Worm (Caenorhabditis elegans): Measurements from ENCODE around the gene pho-1.

Gene pho-1

ce11 chrII:5228662-5229061 is 7.0 kb downstream of the pho-1 start:
- TF ChIP-seq mls-2 (tag; optimal IDR thresholded peaks at IDR 0.05) (peak; percentile 42), cnd-1 (tag; optimal IDR thresholded peaks at IDR 0.05) (peak; percentile 12), blmp-1 (tag; optimal IDR thresholded peaks at IDR 0.05) (no peak), ham-2 (GFP tag; optimal IDR thresholded peaks at IDR 0.05) (peak; percentile 40), unc-62 (GFP tag; optimal IDR thresholded peaks at IDR 0.05) (peak; percentile 68), ceh-43 (GFP tag; optimal IDR thresholded peaks at IDR 0.05) (no peak), ces-1 (GFP tag; optimal IDR thresholded peaks at IDR 0.05) (peak; percentile 17), ceh-39 (tag; optimal IDR thresholded peaks at IDR 0.05) (no peak), sem-2 (GFP tag; optimal IDR thresholded peaks at IDR 0.05) (no peak)

ce11 chrII:5227768-5228167 is 7.9 kb downstream of the pho-1 start:
- no peak for TF ChIP-seq nhr-28 (tag; optimal IDR thresholded peaks at IDR 0.05)
- TF ChIP-seq ceh-39 (tag; optimal IDR thresholded peaks at IDR 0.05), result peak; percentile 54
- TF ChIP-seq ces-1 (GFP tag; optimal IDR thresholded peaks at IDR 0.05), result peak; percentile 89
- no peak for TF ChIP-seq mep-1 (tag; optimal IDR thresholded peaks at IDR 0.05)
- TF ChIP-seq nhr-2 (tag; optimal IDR thresholded peaks at IDR 0.05), result no peak
- TF ChIP-seq unc-39 (tag; optimal IDR thresholded peaks at IDR 0.05), result no peak
- TF ChIP-seq sem-2 (GFP tag; optimal IDR thresholded peaks at IDR 0.05), result no peak
- no peak for TF ChIP-seq lin-32 (GFP tag; optimal IDR thresholded peaks at IDR 0.05)
- TF ChIP-seq ham-2 (GFP tag; optimal IDR thresholded peaks at IDR 0.05), result no peak
- TF ChIP-seq unc-62 (GFP tag; optimal IDR thresholded peaks at IDR 0.05), result peak; percentile 37
- TF ChIP-seq unc-120 (tag; optimal IDR thresholded peaks at IDR 0.05; ENCODE audit: poor library complexity, severe bottlenecking), result peak; percentile 33
- no peak for TF ChIP-seq drap-1 (GFP tag; optimal IDR thresholded peaks at IDR 0.05)
- peak; percentile 26 for TF ChIP-seq hlh-1 (tag; optimal IDR thresholded peaks at IDR 0.05)
- TF ChIP-seq mls-2 (tag; optimal IDR thresholded peaks at IDR 0.05), result peak; percentile 37
- TF ChIP-seq sptf-1 (tag; optimal IDR thresholded peaks at IDR 0.05), result peak; percentile 47
- no peak for TF ChIP-seq lin-13 (tag; optimal IDR thresholded peaks at IDR 0.05)
- peak; percentile 52 for TF ChIP-seq pha-4 (tag; optimal IDR thresholded peaks at IDR 0.05)
- no peak for TF ChIP-seq zip-8 (tag; optimal IDR thresholded peaks at IDR 0.05)

- TF ChIP-seq unc-62 (GFP tag; optimal IDR thresholded peaks at IDR 0.05), result peak; percentile 35
- peak; percentile 23 for TF ChIP-seq M03D4.4 (tag; optimal IDR thresholded peaks at IDR 0.05)
- no peak for TF ChIP-seq blmp-1 (tag; optimal IDR thresholded peaks at IDR 0.05)
- TF ChIP-seq nhr-12 (tag; optimal IDR thresholded peaks at IDR 0.05), result no peak
- TF ChIP-seq unc-120 (tag; optimal IDR thresholded peaks at IDR 0.05; ENCODE audit: poor library complexity, severe bottlenecking), result no peak
- TF ChIP-seq hlh-1 (tag; optimal IDR thresholded peaks at IDR 0.05), result peak; percentile 59
- TF ChIP-seq ham-2 (GFP tag; optimal IDR thresholded peaks at IDR 0.05), result peak; percentile 25
- TF ChIP-seq lin-32 (GFP tag; optimal IDR thresholded peaks at IDR 0.05), result peak; percentile 11
- peak; percentile 47 for TF ChIP-seq sptf-1 (tag; optimal IDR thresholded peaks at IDR 0.05)
- peak; percentile 34 for TF ChIP-seq ces-1 (GFP tag; optimal IDR thresholded peaks at IDR 0.05)
- peak; percentile 75 for TF ChIP-seq cnd-1 (tag; optimal IDR thresholded peaks at IDR 0.05)
- TF ChIP-seq elt-1 (tag; optimal IDR thresholded peaks at IDR 0.05; ENCODE audit: borderline replicate concordance, insufficient read depth), result no peak
- peak; percentile 43 for TF ChIP-seq mls-2 (tag; optimal IDR thresholded peaks at IDR 0.05)
- peak; percentile 31 for TF ChIP-seq mep-1 (tag; optimal IDR thresholded peaks at IDR 0.05)
Observed at ce11 chrII:5226309-5226708, 9.3 kb downstream of the pho-1 start.

ce11 chrII:5225284-5225683 is 10.4 kb downstream of the pho-1 start, which contains the start of gene dsh-1:
Gene dsh-1 (minus strand): TSS chrII:5225384.
- TF ChIP-seq unc-39 (tag; optimal IDR thresholded peaks at IDR 0.05) (no peak), sem-2 (GFP tag; optimal IDR thresholded peaks at IDR 0.05) (no peak)

- TF ChIP-seq sptf-1 (tag; optimal IDR thresholded peaks at IDR 0.05) (no peak), nhr-2 (tag; optimal IDR thresholded peaks at IDR 0.05) (no peak), ztf-11 (tag; optimal IDR thresholded peaks at IDR 0.05) (no peak), sem-2 (GFP tag; optimal IDR thresholded peaks at IDR 0.05) (no peak), nhr-28 (tag; optimal IDR thresholded peaks at IDR 0.05) (no peak), drap-1 (GFP tag; optimal IDR thresholded peaks at IDR 0.05) (no peak), ceh-43 (GFP tag; optimal IDR thresholded peaks at IDR 0.05) (no peak), unc-62 (GFP tag; optimal IDR thresholded peaks at IDR 0.05) (peak; percentile 71), mep-1 (tag; optimal IDR thresholded peaks at IDR 0.05) (no peak), M03D4.4 (tag; optimal IDR thresholded peaks at IDR 0.05) (no peak), nhr-237 (tag; optimal IDR thresholded peaks at IDR 0.05) (no peak), lin-13 (tag; optimal IDR thresholded peaks at IDR 0.05) (no peak), unc-39 (tag; optimal IDR thresholded peaks at IDR 0.05) (no peak), nhr-76 (tag; optimal IDR thresholded peaks at IDR 0.05) (no peak), hlh-1 (tag; optimal IDR thresholded peaks at IDR 0.05) (peak; percentile 86), elt-3 (tag; optimal IDR thresholded peaks at IDR 0.05) (no peak), bed-3 (GFP tag; optimal IDR thresholded peaks at IDR 0.05) (no peak), unc-120 (tag; optimal IDR thresholded peaks at IDR 0.05; ENCODE audit: poor library complexity, severe bottlenecking) (peak; percentile 42), flh-1 (GFP tag; optimal IDR thresholded peaks at IDR 0.05) (no peak), ceh-83 (GFP tag; optimal IDR thresholded peaks at IDR 0.05) (no peak), tbx-8 (GFP tag; optimal IDR thresholded peaks at IDR 0.05) (no peak), mab-5 (tag; optimal IDR thresholded peaks at IDR 0.05) (peak; percentile 37)
Observed at ce11 chrII:5222830-5223229, 12.8 kb downstream of the pho-1 start.

All from whole organism, mixed stage, embryonic.